Fruit fly (Drosophila melanogaster) whole organism, wandering third instar larva: Measurements from ENCODE around the gene CG10165.

ENCODE experiments used
- Abd-B ChIP-seq: fragments of >200 bp; optimal IDR thresholded peaks from 2 replicates; lab custom pipeline; 2017; ENCODE audit warnings: missing biosample characterization, missing genetic modification characterization
- CG32264 ChIP-seq: fragments of 200-800 bp; sonication (Bioruptor generic); optimal IDR thresholded peaks from 2 replicates; lab custom pipeline; 2016; ENCODE audit warnings: missing biosample characterization, missing genetic modification characterization
- CG9705 ChIP-seq: fragments of 200-800 bp; sonication (Bioruptor generic); optimal IDR thresholded peaks from 2 replicates; lab custom pipeline; 2018; ENCODE audit warnings: missing biosample characterization, mild to moderate bottlenecking, missing genetic modification characterization
- CrebA ChIP-seq: fragments of 200-800 bp; sonication (Bioruptor generic); optimal IDR thresholded peaks from 2 replicates; lab custom pipeline; 2016; ENCODE audit warnings: missing biosample characterization, mild to moderate bottlenecking, missing genetic modification characterization, borderline replicate concordance
- Dfd ChIP-seq: fragments of >200 bp; optimal IDR thresholded peaks from 2 replicates; lab custom pipeline; 2017; ENCODE audit warnings: missing biosample characterization, missing genetic modification characterization
- Dif ChIP-seq: fragments of 200-275, 200-300 bp; sonication (Bioruptor generic); optimal IDR thresholded peaks from 2 replicates; lab custom pipeline; 2018; ENCODE audit warnings: missing biosample characterization, missing genetic modification characterization; ENCODE audit not compliant: partially characterized antibody
- GATAd ChIP-seq: sonication (Bioruptor generic); optimal IDR thresholded peaks from 2 replicates; lab custom pipeline; 2016; ENCODE audit warnings: missing biosample characterization, missing genetic modification characterization
- HLH106 ChIP-seq: fragments of 200-800 bp; optimal IDR thresholded peaks from 3 replicates; lab custom pipeline; 2019; ENCODE audit warnings: missing biosample characterization, mild to moderate bottlenecking, missing genetic modification characterization, moderate library complexity
- Hnf4 ChIP-seq: fragments of 200-800 bp; sonication (Bioruptor generic); optimal IDR thresholded peaks from 2 replicates; lab custom pipeline; 2016; ENCODE audit warnings: missing biosample characterization, mild to moderate bottlenecking, missing genetic modification characterization
- Hr78 ChIP-seq: fragments of >200 bp; optimal IDR thresholded peaks from 2 replicates; lab custom pipeline; 2017; ENCODE audit warnings: missing biosample characterization, missing genetic modification characterization
- Hr83 ChIP-seq: fragments of 200-300 bp; sonication (Bioruptor generic); optimal IDR thresholded peaks from 2 replicates; lab custom pipeline; 2016; ENCODE audit warnings: missing biosample characterization, mild to moderate bottlenecking, missing genetic modification characterization, moderate library complexity; ENCODE audit not compliant: poor library complexity, severe bottlenecking
- Jra ChIP-seq: sonication (Bioruptor generic); optimal IDR thresholded peaks from 2 replicates; lab custom pipeline; 2016; ENCODE audit warnings: missing biosample characterization, missing genetic modification characterization
- Mio ChIP-seq: sonication (Bioruptor generic); optimal IDR thresholded peaks from 2 replicates; lab custom pipeline; 2016; ENCODE audit warnings: missing biosample characterization, missing genetic modification characterization
- Myc ChIP-seq: fragments of >200 bp; optimal IDR thresholded peaks from 2 replicates; lab custom pipeline; 2017
- N ChIP-seq: fragments of >200 bp; optimal IDR thresholded peaks from 2 replicates; lab custom pipeline; 2018; ENCODE audit warnings: missing biosample characterization, missing external identifiers, missing genetic modification characterization
- OdsH ChIP-seq: fragments of 200-800 bp; sonication (Bioruptor generic); optimal IDR thresholded peaks from 2 replicates; lab custom pipeline; 2016; ENCODE audit warnings: missing biosample characterization, mild to moderate bottlenecking, missing genetic modification characterization
- Rel ChIP-seq, 2 experiments: fragments of 200-800 bp; sonication (Bioruptor generic) in 1 of 2; optimal IDR thresholded peaks; 2 replicates in 1 of 2; 3 replicates in 1 of 2; lab custom pipeline; 2016 to 2019; ENCODE audit warnings: mild to moderate bottlenecking in 2 of 2, missing biosample characterization in 2 of 2, missing genetic modification characterization in 2 of 2, moderate library complexity in 1 of 2
- Sp1 ChIP-seq: fragments of 200-800 bp; sonication (Bioruptor generic); optimal IDR thresholded peaks from 3 replicates; lab custom pipeline; 2019; ENCODE audit warnings: missing biosample characterization, mild to moderate bottlenecking, missing genetic modification characterization, moderate library complexity
- Vsx2 ChIP-seq: fragments of 200-300, 225-300 bp; sonication (Bioruptor generic); optimal IDR thresholded peaks from 2 replicates; lab custom pipeline; 2018; ENCODE audit warnings: missing biosample characterization, missing genetic modification characterization; ENCODE audit not compliant: partially characterized antibody
- br ChIP-seq: fragments of 200-800 bp; sonication (Bioruptor generic); optimal IDR thresholded peaks from 2 replicates; lab custom pipeline; 2016; ENCODE audit warnings: missing biosample characterization, missing genetic modification characterization
- brk ChIP-seq: fragments of 200-800 bp; sonication (Bioruptor generic); optimal IDR thresholded peaks from 2 replicates; lab custom pipeline; 2016; ENCODE audit warnings: missing biosample characterization, mild to moderate bottlenecking, missing genetic modification characterization
- dl ChIP-seq, 2 experiments: fragments of 175-275, 200-275 bp in 1 of 2; fragments of 200-275 bp in 1 of 2; sonication (Bioruptor generic); optimal IDR thresholded peaks; lab custom pipeline; 2018; ENCODE audit warnings: mild to moderate bottlenecking in 2 of 2, missing biosample characterization in 2 of 2, missing genetic modification characterization in 2 of 2, moderate library complexity in 2 of 2; ENCODE audit not compliant: partially characterized antibody in 2 of 2, insufficient read depth in 1 of 2
- dmrt93B ChIP-seq: fragments of 200-800 bp; sonication (Bioruptor generic); optimal IDR thresholded peaks from 2 replicates; lab custom pipeline; 2018; ENCODE audit warnings: missing biosample characterization, mild to moderate bottlenecking, missing genetic modification characterization
- dsf ChIP-seq: sonication (Bioruptor generic); optimal IDR thresholded peaks from 2 replicates; lab custom pipeline; 2016; ENCODE audit warnings: missing biosample characterization, missing genetic modification characterization, borderline replicate concordance
- ey ChIP-seq: fragments of 200-800 bp; sonication (Bioruptor generic); optimal IDR thresholded peaks from 2 replicates; lab custom pipeline; 2016; ENCODE audit warnings: missing biosample characterization, missing genetic modification characterization
- foxo ChIP-seq, 2 experiments: fragments of 200-800 bp; sonication (Bioruptor generic); optimal IDR thresholded peaks; 2 replicates in 1 of 2; 3 replicates in 1 of 2; lab custom pipeline; 2016 to 2017; ENCODE audit warnings: missing biosample characterization in 2 of 2, missing genetic modification characterization in 2 of 2
- fru ChIP-seq: fragments of 200-800 bp; sonication (Bioruptor generic); optimal IDR thresholded peaks from 3 replicates; lab custom pipeline; 2016; ENCODE audit warnings: missing biosample characterization, mild to moderate bottlenecking, missing genetic modification characterization
- h ChIP-seq: fragments of 200-800 bp; sonication (Bioruptor generic); optimal IDR thresholded peaks from 3 replicates; lab custom pipeline; 2016; ENCODE audit warnings: missing biosample characterization, mild to moderate bottlenecking, missing genetic modification characterization
- jim ChIP-seq: fragments of 175-275, 200-325 bp; sonication (Bioruptor generic); optimal IDR thresholded peaks from 2 replicates; lab custom pipeline; 2016; ENCODE audit warnings: missing biosample characterization, mild to moderate bottlenecking, missing genetic modification characterization
- lola ChIP-seq: fragments of >200 bp; optimal IDR thresholded peaks from 2 replicates; lab custom pipeline; 2017; ENCODE audit warnings: missing biosample characterization, missing genetic modification characterization
- pan ChIP-seq: fragments of >200 bp; optimal IDR thresholded peaks from 2 replicates; lab custom pipeline; 2017
- psq ChIP-seq: fragments of 200-800 bp; sonication (Bioruptor generic); optimal IDR thresholded peaks from 3 replicates; lab custom pipeline; 2017; ENCODE audit warnings: missing biosample characterization, mild to moderate bottlenecking, missing genetic modification characterization, moderate library complexity
- rgr ChIP-seq: fragments of 200-800 bp; sonication (Bioruptor generic); optimal IDR thresholded peaks from 3 replicates; lab custom pipeline; 2016; ENCODE audit warnings: missing biosample characterization, mild to moderate bottlenecking, missing genetic modification characterization
- sage ChIP-seq: fragments of 200-800 bp; sonication (Bioruptor generic); optimal IDR thresholded peaks from 2 replicates; lab custom pipeline; 2016; ENCODE audit warnings: missing biosample characterization, mild to moderate bottlenecking, missing genetic modification characterization
- sv ChIP-seq: fragments of 200-800 bp; sonication (Bioruptor generic); optimal IDR thresholded peaks from 3 replicates; lab custom pipeline; 2016; ENCODE audit warnings: missing biosample characterization, missing genetic modification characterization
- tai ChIP-seq: sonication (Bioruptor generic); optimal IDR thresholded peaks from 2 replicates; lab custom pipeline; 2016; ENCODE audit warnings: missing biosample characterization, missing genetic modification characterization
- usp ChIP-seq: fragments of >200 bp; optimal IDR thresholded peaks from 2 replicates; lab custom pipeline; 2017; ENCODE audit warnings: missing biosample characterization, missing genetic modification characterization
- woc ChIP-seq: sonication (Bioruptor generic); optimal IDR thresholded peaks from 2 replicates; lab custom pipeline; 2016; ENCODE audit warnings: missing biosample characterization, mild to moderate bottlenecking, missing genetic modification characterization

CG10165 gene

DNA sequence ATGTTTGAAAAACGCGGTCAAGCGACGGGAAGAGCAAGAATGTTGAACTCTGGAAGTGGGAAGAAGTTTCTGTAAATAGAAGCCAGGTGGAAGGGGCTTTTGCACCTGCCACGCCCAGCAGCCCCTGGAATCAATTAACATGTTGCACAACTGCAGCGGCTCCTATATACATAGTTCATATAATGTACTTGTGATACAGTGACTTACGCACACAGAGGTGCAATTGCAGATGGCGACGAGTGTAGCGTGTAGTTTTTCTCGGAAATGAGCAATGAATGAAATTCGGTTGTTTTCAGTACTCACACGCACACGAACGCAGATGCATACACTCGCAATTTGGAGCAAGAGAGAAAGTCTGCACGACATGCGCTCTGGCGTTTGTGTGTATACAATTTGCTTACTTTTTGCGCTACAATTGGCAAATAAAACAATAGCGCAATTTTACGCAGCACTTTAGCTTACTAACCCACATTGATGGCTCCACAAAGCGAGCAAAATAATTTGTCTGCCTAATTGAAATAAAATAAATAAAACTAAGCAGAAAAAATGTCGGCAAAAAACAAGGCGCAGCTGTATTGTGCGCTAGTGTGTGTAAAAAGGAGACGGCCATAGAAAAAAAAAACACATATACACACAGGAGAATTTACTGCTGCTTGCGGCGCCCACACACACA is 46.3 kb upstream of the CG10165 start:
- peak; percentile 28 for TF ChIP-seq Abd-B
- TF ChIP-seq usp (GFP tag; lab: Kevin White, UChicago), result no peak
- TF ChIP-seq h (GFP tag; lab: Kevin White, UChicago), result peak; percentile 5
- TF ChIP-seq Hr78, result peak; percentile 71
- TF ChIP-seq GATAd (GFP tag; lab: Kevin White, UChicago), result no peak
- TF ChIP-seq br (GFP tag; lab: Kevin White, UChicago), result peak; percentile 15
- no peak for TF ChIP-seq Vsx2 (GFP tag; lab: Kevin White, UChicago)
- TF ChIP-seq CrebA (GFP tag; lab: Kevin White, UChicago), result no peak
- TF ChIP-seq tai, result no peak
- no peak for TF ChIP-seq Myc
- TF ChIP-seq jim (GFP tag; lab: Kevin White, UChicago), result no peak
- peak; percentile 85 for TF ChIP-seq N (GFP tag; lab: Kevin White, UChicago)
- TF ChIP-seq woc (GFP tag; lab: Kevin White, UChicago), result no peak

DNA sequence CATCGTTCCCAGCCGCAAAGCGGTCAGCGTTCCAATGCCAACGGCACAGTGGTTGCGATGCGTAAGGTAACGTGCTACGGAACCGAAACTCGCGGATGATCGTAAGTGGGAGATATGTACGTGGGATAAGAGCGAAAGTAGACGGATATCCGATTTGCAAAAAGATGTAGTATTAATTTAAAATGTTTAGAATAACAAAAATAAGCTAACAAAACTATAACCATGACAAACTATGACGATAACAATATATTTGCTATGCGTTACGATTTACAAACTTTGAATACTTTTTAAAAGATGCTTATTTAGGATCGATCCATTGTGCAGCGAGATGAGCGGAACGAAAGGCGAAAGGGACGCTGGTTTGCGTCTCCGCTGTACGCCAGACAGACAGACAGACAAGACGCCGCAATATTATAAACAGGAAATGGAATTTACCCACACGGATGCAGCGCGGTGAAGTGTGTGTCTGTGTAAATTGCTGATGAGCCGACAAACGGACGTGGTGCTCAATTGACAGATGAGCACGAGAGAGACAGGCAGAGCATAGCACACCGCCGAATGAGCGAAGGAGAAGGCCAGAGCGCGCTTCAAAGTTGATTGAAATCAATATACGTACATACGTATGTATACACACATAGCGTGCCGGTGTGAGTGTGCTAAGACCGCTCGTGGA is 45.7 kb upstream of the CG10165 start:
- TF ChIP-seq Hr83 (GFP tag; lab: Kevin White, UChicago), result peak; percentile 24
- peak; percentile 26 for TF ChIP-seq Mio (GFP tag; lab: Kevin White, UChicago)
- TF ChIP-seq fru (GFP tag; lab: Kevin White, UChicago), result peak; percentile 95
- peak; percentile 94 for TF ChIP-seq woc (GFP tag; lab: Kevin White, UChicago)
- no peak for TF ChIP-seq Dfd (GFP tag; lab: Kevin White, UChicago)
- peak; percentile 92 for TF ChIP-seq rgr (GFP tag; lab: Kevin White, UChicago)
- no peak for TF ChIP-seq Myc
- peak; percentile 67 for TF ChIP-seq Jra (GFP tag; lab: Kevin White, UChicago)
- no peak for TF ChIP-seq Vsx2 (GFP tag; lab: Kevin White, UChicago)
- TF ChIP-seq CrebA (GFP tag; lab: Kevin White, UChicago), result no peak
- TF ChIP-seq dsf (GFP tag; lab: Kevin White, UChicago), result peak; percentile 72
- peak; percentile 92 for TF ChIP-seq br (GFP tag; lab: Kevin White, UChicago)
- peak; percentile 86 for TF ChIP-seq CG9705 (GFP tag; lab: Kevin White, UChicago)
- TF ChIP-seq jim (GFP tag; lab: Kevin White, UChicago), result no peak
- peak; percentile 23 to 95 for TF ChIP-seq foxo (GFP tag; optimal IDR thresholded peaks at IDR 0.05; lab: Kevin White, UChicago)
- peak; percentile 90 for TF ChIP-seq Dif (GFP tag; lab: Kevin White, UChicago)
- peak; percentile 87 for TF ChIP-seq psq (GFP tag; lab: Kevin White, UChicago)
- TF ChIP-seq CG32264 (GFP tag; lab: Kevin White, UChicago), result peak; percentile 78
- TF ChIP-seq lola, result no peak
- peak; percentile 68 to 95 for TF ChIP-seq dl (GFP tag; optimal IDR thresholded peaks at IDR 0.05; lab: Kevin White, UChicago; ENCODE audit: insufficient read depth in 1 of 2, partially characterized antibody in 2 of 2)
- TF ChIP-seq Rel (GFP tag; optimal IDR thresholded peaks at IDR 0.05; lab: Kevin White, UChicago), result no peak
- TF ChIP-seq Rel (tag; optimal IDR thresholded peaks at IDR 0.05; lab: Kevin White, UChicago), result peak; percentile 37
- no peak for TF ChIP-seq GATAd (GFP tag; lab: Kevin White, UChicago)
- TF ChIP-seq tai, result no peak
- peak; percentile 73 for TF ChIP-seq sage
- TF ChIP-seq Sp1, result peak; percentile 95
- peak; percentile 95 for TF ChIP-seq HLH106 (tag; lab: Kevin White, UChicago)
- no peak for TF ChIP-seq pan (lab: Kevin White, UChicago)
- peak; percentile 92 for TF ChIP-seq OdsH (GFP tag; lab: Kevin White, UChicago)
- peak; percentile 96 for TF ChIP-seq sv (GFP tag; lab: Kevin White, UChicago)
- no peak for TF ChIP-seq Hr78
- no peak for TF ChIP-seq brk
- TF ChIP-seq ey, result peak; percentile 94
- peak; percentile 88 for TF ChIP-seq Hnf4
- peak; percentile 61 for TF ChIP-seq N (GFP tag; lab: Kevin White, UChicago)
- TF ChIP-seq Abd-B, result no peak
- peak; percentile 88 for TF ChIP-seq dmrt93B (GFP tag; lab: Kevin White, UChicago)
- TF ChIP-seq h (GFP tag; lab: Kevin White, UChicago), result peak; percentile 93
- TF ChIP-seq usp (GFP tag; lab: Kevin White, UChicago), result no peak
